Fruit fly (Drosophila melanogaster): ENCODE results near the gene CG3698.

CG3698 gene

DNA sequence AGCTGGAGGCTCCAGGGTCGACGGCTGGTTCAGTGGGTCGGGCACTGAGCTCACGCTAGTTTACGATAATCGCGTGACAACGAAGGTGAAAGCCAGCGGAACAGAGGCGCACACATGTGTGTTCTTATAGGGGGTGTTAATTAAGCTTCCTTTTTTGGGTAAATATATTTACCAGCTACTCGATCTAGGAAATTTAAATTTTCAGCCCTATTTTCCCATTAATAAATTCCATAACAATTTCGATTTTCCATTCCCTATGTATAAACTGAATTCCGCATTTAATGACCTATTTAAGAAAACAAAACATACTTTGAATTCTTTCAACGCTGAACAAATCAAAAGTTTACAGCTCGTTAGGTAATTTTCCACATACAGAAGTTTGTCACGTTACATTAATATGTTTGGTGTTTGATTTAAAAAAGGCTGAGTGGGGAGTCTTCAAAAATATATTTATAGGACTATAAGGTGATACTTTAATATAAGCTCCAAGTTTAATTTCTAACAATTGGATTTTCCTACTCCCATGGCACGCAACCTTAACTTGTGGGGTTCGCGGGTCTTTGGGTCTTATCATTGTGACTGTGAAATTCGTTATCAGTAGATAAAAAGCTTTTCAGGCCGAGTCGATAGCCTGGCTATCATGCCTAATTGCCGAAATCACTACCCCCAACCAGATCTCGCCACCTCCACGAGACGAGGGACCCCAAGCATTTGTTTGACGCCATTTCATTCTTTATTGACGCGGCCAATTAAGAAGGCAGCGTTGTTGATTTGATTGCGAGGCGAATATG, 39.1 kb upstream of the CG3698 start, which contains the start of gene CG13255 (continued):
- TF ChIP-seq salm (tag; optimal IDR thresholded peaks at IDR 0.05): no peak
- no peak for TF ChIP-seq bsh (GFP tag; optimal IDR thresholded peaks at IDR 0.05)
- peak; percentile 48 for TF ChIP-seq Fer1 (GFP tag; optimal IDR thresholded peaks at IDR 0.05)
- peak; percentile 16 for TF ChIP-seq bab2 (GFP tag; optimal IDR thresholded peaks at IDR 0.05)
- no peak for TF ChIP-seq CG2199 (GFP tag; IDR thresholded peaks at IDR 0.05)
- peak; percentile 37 for TF ChIP-seq PHDP (tag; optimal IDR thresholded peaks at IDR 0.05)
- TF ChIP-seq BEAF-32 (GFP tag; optimal IDR thresholded peaks at IDR 0.05): no peak
- no peak for TF ChIP-seq hb (GFP tag; IDR thresholded peaks at IDR 0.05; ENCODE audit: partially characterized antibody)
- no peak for TF ChIP-seq ato (GFP tag; IDR thresholded peaks at IDR 0.05; ENCODE audit: partially characterized antibody)
- TF ChIP-seq CG7928 (GFP tag; optimal IDR thresholded peaks at IDR 0.05): no peak
- TF ChIP-seq CG12769 (tag; optimal IDR thresholded peaks at IDR 0.05): no peak
- TF ChIP-seq Bgb (GFP tag; IDR thresholded peaks at IDR 0.05; ENCODE audit: partially characterized antibody): no peak
- TF ChIP-seq bcd (GFP tag; optimal IDR thresholded peaks at IDR 0.05): peak; percentile 43
- peak; percentile 71 for TF ChIP-seq Meics (GFP tag; optimal IDR thresholded peaks at IDR 0.05)
- TF ChIP-seq wek (GFP tag; optimal IDR thresholded peaks at IDR 0.05): no peak
- TF ChIP-seq schlank (tag; optimal IDR thresholded peaks at IDR 0.05): no peak
- TF ChIP-seq CG14441 (GFP tag; IDR thresholded peaks at IDR 0.05): no peak
- TF ChIP-seq Jarid2 (GFP tag; optimal IDR thresholded peaks at IDR 0.05): peak; percentile 5
- TF ChIP-seq slbo (GFP tag; IDR thresholded peaks at IDR 0.05): peak; percentile 59
- TF ChIP-seq CG8944 (GFP tag; optimal IDR thresholded peaks at IDR 0.05): no peak
- no peak for TF ChIP-seq CG43689 (GFP tag; IDR thresholded peaks at IDR 0.05)
- peak; percentile 11 for TF ChIP-seq odd (GFP tag; optimal IDR thresholded peaks at IDR 0.05)
- TF ChIP-seq Asciz (GFP tag; optimal IDR thresholded peaks at IDR 0.05): peak; percentile 16
- TF ChIP-seq sens (GFP tag): peak; percentile 54
- peak; percentile 23 for TF ChIP-seq Antp (GFP tag; optimal IDR thresholded peaks at IDR 0.05)
- TF ChIP-seq HLH4C (GFP tag; IDR thresholded peaks at IDR 0.05; ENCODE audit: partially characterized antibody): no peak
- no peak for TF ChIP-seq CG34422 (GFP tag; IDR thresholded peaks at IDR 0.05)
- TF ChIP-seq dysf (GFP tag; IDR thresholded peaks at IDR 0.05): peak; percentile 64; the same call in 2 of the 3 replicates
- peak; percentile 21 for TF ChIP-seq Xbp1 (GFP tag; optimal IDR thresholded peaks at IDR 0.05)
- TF ChIP-seq CG4328 (GFP tag; optimal IDR thresholded peaks at IDR 0.05): no peak
- no peak for TF ChIP-seq CG6765 (GFP tag; optimal IDR thresholded peaks at IDR 0.05)
- TF ChIP-seq da (GFP tag; optimal IDR thresholded peaks at IDR 0.05): no peak
- TF ChIP-seq CG2129 (GFP tag; IDR thresholded peaks at IDR 0.05; ENCODE audit: partially characterized antibody): no peak
- TF ChIP-seq CG3065 (GFP tag; optimal IDR thresholded peaks at IDR 0.05): no peak
- peak; percentile 12 for TF ChIP-seq CG1529 (GFP tag; optimal IDR thresholded peaks at IDR 0.05)
- TF ChIP-seq Gsc (GFP tag; IDR thresholded peaks at IDR 0.05): no peak
- no peak for TF ChIP-seq chinmo (GFP tag; IDR thresholded peaks at IDR 0.05; ENCODE audit: partially characterized antibody)
- TF ChIP-seq tup (GFP tag; optimal IDR thresholded peaks at IDR 0.05): no peak
- TF ChIP-seq CrebB (tag; optimal IDR thresholded peaks at IDR 0.05): no peak
- TF ChIP-seq slou (GFP tag; optimal IDR thresholded peaks at IDR 0.05): peak; percentile 4
- TF ChIP-seq mld (GFP tag; IDR thresholded peaks at IDR 0.05; ENCODE audit: partially characterized antibody): no peak
- no peak for TF ChIP-seq Lim3 (GFP tag; IDR thresholded peaks at IDR 0.05)
- TF ChIP-seq eve (GFP tag; optimal IDR thresholded peaks at IDR 0.05): no peak
- TF ChIP-seq CG6689 (GFP tag; IDR thresholded peaks at IDR 0.05): 0 out of 2 replicates have a peak, but pooled peaks have one; percentile 28
- no peak for TF ChIP-seq dimm (GFP tag; IDR thresholded peaks at IDR 0.05)
- TF ChIP-seq CG11093 (GFP tag; IDR thresholded peaks at IDR 0.05): no peak
- no peak for TF ChIP-seq ara (GFP tag; IDR thresholded peaks at IDR 0.05)
- no peak for TF ChIP-seq CG4730 (GFP tag; IDR thresholded peaks at IDR 0.05)
- no peak for TF ChIP-seq sim (GFP tag; IDR thresholded peaks at IDR 0.05)

Data from whole organism, embryonic.